In the genomic region with DNA sequence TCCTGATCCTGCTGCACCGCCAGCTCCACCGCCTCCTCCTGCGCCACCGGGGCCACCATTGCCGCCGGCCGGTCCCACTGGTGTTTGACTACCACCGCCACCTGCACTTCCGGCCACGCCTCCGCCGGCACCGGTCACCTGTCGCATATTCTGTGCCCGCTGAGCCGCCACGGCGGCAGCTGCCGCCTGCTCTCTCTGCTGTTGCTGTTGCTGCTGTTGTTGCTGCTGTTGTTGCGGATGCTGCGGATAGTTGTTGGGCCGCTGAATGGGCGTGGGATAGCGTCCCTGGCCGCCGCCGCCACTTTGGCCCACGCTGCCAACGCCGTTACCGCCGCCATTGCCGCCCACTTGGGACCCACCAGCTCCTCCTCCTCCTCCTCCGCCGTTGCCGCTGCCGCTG, we compare ENCODE assay signal across 2 fruit fly cellular contexts.
A peak's percentile ranks its signal among the peaks of the same experiment; 100 is the strongest.
TF ChIP-seq lines count a peak whose summit lies in the region.

No protein-coding gene starts in this region.

- TF ChIP-seq CTCF in whole organism, embryonic (GFP tag; optimal IDR thresholded peaks at IDR 0.05; lab: Kevin White, UChicago) = no peak

TF ChIP-seq in whole organism, embryonic, 481 proteins besides CTCF, POLR2A, EP300 and RAD21:
- TF ChIP-seq CG11696 (GFP tag; IDR thresholded peaks at IDR 0.05; lab: Robert Waterston, UW) (no peak), Med (GFP tag; lab: Kevin White, UChicago) (peak; percentile 63), Gug (GFP tag; IDR thresholded peaks at IDR 0.05; lab: Robert Waterston, UW) (no peak)
TF ChIP-seq in whole organism, embryonic: peak in this region for 1.

TF ChIP-seq in whole organism, wandering third instar larva, 38 proteins besides CTCF, POLR2A, EP300 and RAD21:
- TF ChIP-seq N (GFP tag; optimal IDR thresholded peaks at IDR 0.05; lab: Kevin White, UChicago) (no peak), Dfd (GFP tag; optimal IDR thresholded peaks at IDR 0.05; lab: Kevin White, UChicago) (peak; percentile 87)
